Fruit fly (Drosophila melanogaster): Measurements from ENCODE around the gene Lcp65Ag3.
"Not testable (repeated sequence)": the region's sequence is repeated elsewhere in the genome, so short reads cannot be mapped to it uniquely, and the experiment has no call there.

- not testable (repeated sequence) for TF ChIP-seq CG8159 (tag; optimal IDR thresholded peaks at IDR 0.05); CG9948 (tag; optimal IDR thresholded peaks at IDR 0.05); fd96Ca (GFP tag; IDR thresholded peaks at IDR 0.05); CG12605 (GFP tag; IDR thresholded peaks at IDR 0.05); Pif1B (GFP tag; optimal IDR thresholded peaks at IDR 0.05); Ets98B (GFP tag; IDR thresholded peaks at IDR 0.05); CG4496 (GFP tag; IDR thresholded peaks at IDR 0.05); CG13204 (GFP tag; optimal IDR thresholded peaks at IDR 0.05); gl (tag; optimal IDR thresholded peaks at IDR 0.05)
Measured at dm6 chr3L:6150757-6151354, 20.1 kb upstream of the Lcp65Ag3 start, which contains the start of the genes Cpr65Ax2 and Lcp65Aa.

Data from whole organism, pupa.